Fruit fly (Drosophila melanogaster) whole organism, pupa: Measurements from ENCODE around the gene Nup358.

Source experiments
- CG12605 ChIP-seq: fragments of 200-800 bp; sonication (Bioruptor generic); IDR thresholded peaks from 2 replicates; pipeline ENCODE4 v1.3.6; 2022; ENCODE audit warnings: missing biosample characterization, missing genetic modification characterization
- CG14655 ChIP-seq: fragments of 200-800 bp; sonication (Bioruptor generic); optimal IDR thresholded peaks from 3 replicates; lab custom pipeline; 2017; ENCODE audit warnings: mild to moderate bottlenecking, missing biosample characterization, missing genetic modification reagents, missing genetic modification characterization
- CG17806 ChIP-seq: fragments of 200-800 bp; sonication (Bioruptor generic); optimal IDR thresholded peaks from 2 replicates; lab custom pipeline; 2018; ENCODE audit warnings: missing biosample characterization, mild to moderate bottlenecking, missing genetic modification characterization, moderate library complexity
- rn ChIP-seq: fragments of 200-800 bp; sonication (Bioruptor generic); IDR thresholded peaks from 2 replicates; pipeline ENCODE4 v1.3.6; 2022; ENCODE audit warnings: missing biosample characterization, missing genetic modification characterization

- no peak for TF ChIP-seq rn
- no peak for TF ChIP-seq CG14655
- no peak for TF ChIP-seq CG12605 (GFP tag; lab: Robert Waterston, UW)
- no peak for TF ChIP-seq CG17806 (tag; lab: Kevin White, UChicago)
Observed at dm6 chr3R:25300575-25300974, 51.4 kb downstream of the Nup358 start, which contains the start of gene CG13659.
